Fruit fly (Drosophila melanogaster): ENCODE data around the gene CG32100.

The CG32100 gene

DNA sequence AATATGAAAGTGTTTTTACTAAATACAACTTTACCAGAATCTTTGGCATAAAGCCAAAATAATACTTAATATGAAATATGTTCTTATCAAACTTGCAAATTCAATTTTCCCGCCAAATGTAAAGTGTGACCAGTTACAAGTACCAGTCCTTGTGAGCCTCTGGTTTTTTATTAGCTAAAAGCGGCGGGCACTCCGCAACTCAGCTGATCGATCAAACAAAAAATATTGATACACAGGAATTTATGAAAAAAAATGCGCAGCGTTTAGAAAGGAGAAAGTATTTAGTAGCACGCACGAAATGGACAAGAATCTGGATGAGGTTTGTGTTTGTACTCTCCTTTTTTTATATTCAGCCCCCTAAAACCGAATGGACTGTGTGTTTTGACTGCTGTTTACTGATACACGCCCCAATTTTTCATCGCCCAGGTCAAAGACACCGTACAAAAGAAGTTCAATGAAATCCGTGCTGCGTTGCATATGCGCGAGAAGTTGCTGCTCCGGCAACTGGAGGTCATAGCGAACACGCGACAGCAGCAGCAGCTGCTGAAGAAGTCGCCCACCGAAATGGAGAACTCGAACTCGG lies at the start of gene CG32100 (continued):
- TF ChIP-seq yki (optimal IDR thresholded peaks at IDR 0.05) (no peak), CG9797 (GFP tag; optimal IDR thresholded peaks at IDR 0.05) (peak; percentile 67), Camta (GFP tag; optimal IDR thresholded peaks at IDR 0.05) (no peak), wek (GFP tag; optimal IDR thresholded peaks at IDR 0.05) (no peak), CG2875 (GFP tag; optimal IDR thresholded peaks at IDR 0.05) (no peak), CG15479 (GFP tag; optimal IDR thresholded peaks at IDR 0.05) (no peak), CG6689 (GFP tag; IDR thresholded peaks at IDR 0.05) (no peak), CG11695 (GFP tag; IDR thresholded peaks at IDR 0.05) (no peak), Abd-B (GFP tag; optimal IDR thresholded peaks at IDR 0.05) (no peak), Fer1 (GFP tag; optimal IDR thresholded peaks at IDR 0.05) (no peak), CG17361 (GFP tag; IDR thresholded peaks at IDR 0.05) (no peak), CG15514 (GFP tag; optimal IDR thresholded peaks at IDR 0.05) (no peak), ATbp (GFP tag; optimal IDR thresholded peaks at IDR 0.05) (no peak), CHES-1-like (GFP tag; optimal IDR thresholded peaks at IDR 0.05) (no peak), Rfx (GFP tag; IDR thresholded peaks at IDR 0.05) (no peak), ash1 (GFP tag; optimal IDR thresholded peaks at IDR 0.05) (no peak), MBD-R2 (GFP tag; IDR thresholded peaks at IDR 0.05) (peak; percentile 45), Elba2 (GFP tag; optimal IDR thresholded peaks at IDR 0.05) (no peak), Aef1 (GFP tag; IDR thresholded peaks at IDR 0.05) (no peak), CG12299 (tag; optimal IDR thresholded peaks at IDR 0.05) (no peak), tup (GFP tag; optimal IDR thresholded peaks at IDR 0.05) (no peak), pzg (GFP tag; optimal IDR thresholded peaks at IDR 0.05) (peak; percentile 60), sqz (GFP tag; optimal IDR thresholded peaks at IDR 0.05) (peak; percentile 83), aop (GFP tag; IDR thresholded peaks at IDR 0.05) (no peak), CG42726 (GFP tag; IDR thresholded peaks at IDR 0.05; ENCODE audit: partially characterized antibody) (peak; percentile 35; the same call in 1 of the 2 replicates), Deaf1 (tag; optimal IDR thresholded peaks at IDR 0.05) (no peak), CG4854 (GFP tag; optimal IDR thresholded peaks at IDR 0.05) (no peak), lov (optimal IDR thresholded peaks at IDR 0.05) (no peak), lov (GFP tag; IDR thresholded peaks at IDR 0.05) (no peak), CG3281 (GFP tag; optimal IDR thresholded peaks at IDR 0.05) (no peak), ems (GFP tag; optimal IDR thresholded peaks at IDR 0.05) (no peak), HLH54F (GFP tag; optimal IDR thresholded peaks at IDR 0.05) (no peak), ham (GFP tag; IDR thresholded peaks at IDR 0.05) (no peak), Oaz (GFP tag; IDR thresholded peaks at IDR 0.05) (no peak), fd96Cb (tag; optimal IDR thresholded peaks at IDR 0.05) (no peak), CG13424 (tag; optimal IDR thresholded peaks at IDR 0.05) (no peak), CG1603 (tag; optimal IDR thresholded peaks at IDR 0.05) (peak; percentile 40), unc-4 (GFP tag; IDR thresholded peaks at IDR 0.05; ENCODE audit: partially characterized antibody) (no peak), CG32532 (GFP tag; IDR thresholded peaks at IDR 0.05) (no peak), az2 (GFP tag; optimal IDR thresholded peaks at IDR 0.05) (no peak), CG15011 (GFP tag; optimal IDR thresholded peaks at IDR 0.05) (no peak), CG15601 (tag; optimal IDR thresholded peaks at IDR 0.05) (no peak), CG7963 (GFP tag; IDR thresholded peaks at IDR 0.05; ENCODE audit: partially characterized antibody) (no peak), shn (GFP tag; optimal IDR thresholded peaks at IDR 0.05) (no peak), Lhr (GFP tag; optimal IDR thresholded peaks at IDR 0.05) (no peak), CG4617 (GFP tag; optimal IDR thresholded peaks at IDR 0.05; ENCODE audit: borderline replicate concordance) (peak; percentile 27), ato (GFP tag; IDR thresholded peaks at IDR 0.05; ENCODE audit: partially characterized antibody) (no peak), odd (GFP tag; optimal IDR thresholded peaks at IDR 0.05) (no peak), gfzf (GFP tag; optimal IDR thresholded peaks at IDR 0.05) (peak; percentile 84), mam (GFP tag; optimal IDR thresholded peaks at IDR 0.05) (no peak), pho (GFP tag; optimal IDR thresholded peaks at IDR 0.05) (no peak)

All from whole organism, embryonic.